Worm (Caenorhabditis elegans) whole organism, L3 larva: Measurements from ENCODE around the gene C54E10.7.
"Not testable (repeated sequence)": the region's sequence is repeated elsewhere in the genome, so short reads cannot be mapped to it uniquely, and the experiment has no call there.

Experiments used
- R02D3.7 ChIP-seq: fragments of 150-350 bp; optimal IDR thresholded peaks from 2 replicates; lab custom pipeline; 2014; ENCODE audit warnings: missing biosample characterization, missing genetic modification characterization
- ZK546.5 ChIP-seq: sonication (generic microtip); optimal IDR thresholded peaks from 2 replicates; lab custom pipeline; 2017; ENCODE audit warnings: missing biosample characterization, missing genetic modification characterization
- aly-2 ChIP-seq: fragments of 150-350 bp; optimal IDR thresholded peaks from 2 replicates; lab custom pipeline; 2014; ENCODE audit warnings: missing biosample characterization, missing genetic modification characterization
- ama-1 ChIP-seq: fragments of 150-350 bp; optimal IDR thresholded peaks from 2 replicates; lab custom pipeline; 2018
- ceh-16 ChIP-seq: sonication (generic microtip); optimal IDR thresholded peaks from 2 replicates; lab custom pipeline; 2017; ENCODE audit warnings: missing biosample characterization, missing genetic modification characterization
- ceh-28 ChIP-seq: fragments of 150-350 bp; optimal IDR thresholded peaks from 2 replicates; lab custom pipeline; 2014; ENCODE audit warnings: missing biosample characterization, missing genetic modification reagents, missing genetic modification characterization
- ceh-82 ChIP-seq: fragments of 150-350 bp; optimal IDR thresholded peaks from 2 replicates; lab custom pipeline; 2014; ENCODE audit warnings: missing biosample characterization, missing genetic modification characterization
- ceh-9 ChIP-seq: sonication (generic microtip); optimal IDR thresholded peaks from 2 replicates; lab custom pipeline; 2018; ENCODE audit warnings: missing biosample characterization, missing genetic modification characterization
- daf-12 ChIP-seq: fragments of 150-350 bp; optimal IDR thresholded peaks from 2 replicates; lab custom pipeline; 2014; ENCODE audit warnings: missing biosample characterization, missing genetic modification reagents, missing genetic modification characterization
- egl-27 ChIP-seq: sonication (generic microtip); optimal IDR thresholded peaks from 4 replicates; lab custom pipeline; 2017; ENCODE audit warnings: missing biosample characterization, missing genetic modification reagents, missing genetic modification characterization
- egl-5 ChIP-seq: fragments of 150-350 bp; optimal IDR thresholded peaks from 2 replicates; lab custom pipeline; 2017; ENCODE audit warnings: missing biosample characterization, missing genetic modification reagents, missing genetic modification characterization, inconsistent platforms
- elt-1 ChIP-seq: fragments of 150-350 bp; optimal IDR thresholded peaks from 2 replicates; lab custom pipeline; 2014; ENCODE audit warnings: missing biosample characterization, missing genetic modification characterization
- elt-2 ChIP-seq: sonication (generic microtip); optimal IDR thresholded peaks from 2 replicates; lab custom pipeline; 2016; ENCODE audit warnings: missing genetic modification reagents, mild to moderate bottlenecking, missing genetic modification characterization, missing compliant biosample characterization
- elt-3 ChIP-seq, 3 experiments: fragments of 150-350 bp in 1 of 3; sonication (generic microtip) in 2 of 3; optimal IDR thresholded peaks; 2 replicates in 2 of 3; 4 replicates in 1 of 3; lab custom pipeline; 2014 to 2017; ENCODE audit warnings: missing biosample characterization in 3 of 3, missing genetic modification characterization in 3 of 3
- eor-1 ChIP-seq, 2 experiments: fragments of 150-350 bp; optimal IDR thresholded peaks; 2 replicates each; lab custom pipeline; 2014 to 2018; ENCODE audit warnings: missing biosample characterization in 2 of 2, missing genetic modification characterization in 2 of 2
- fkh-10 ChIP-seq: sonication (generic microtip); optimal IDR thresholded peaks from 2 replicates; lab custom pipeline; 2017; ENCODE audit warnings: missing biosample characterization, missing genetic modification reagents, missing genetic modification characterization
- fkh-2 ChIP-seq: fragments of 150-350 bp; optimal IDR thresholded peaks from 2 replicates; lab custom pipeline; 2014; ENCODE audit warnings: missing biosample characterization, missing genetic modification reagents, missing genetic modification characterization
- jun-1 ChIP-seq: fragments of 150-350 bp; optimal IDR thresholded peaks from 2 replicates; lab custom pipeline; 2014; ENCODE audit warnings: missing biosample characterization, missing genetic modification reagents, missing genetic modification characterization
- lin-39 ChIP-seq: fragments of 150-350 bp; optimal IDR thresholded peaks from 2 replicates; lab custom pipeline; 2018; ENCODE audit warnings: missing biosample characterization, missing genetic modification reagents, missing genetic modification characterization
- lsy-12 ChIP-seq: sonication (generic microtip); optimal IDR thresholded peaks from 2 replicates; lab custom pipeline; 2016; ENCODE audit warnings: mild to moderate bottlenecking, missing genetic modification characterization, missing compliant biosample characterization
- mml-1 ChIP-seq: fragments of 150-350 bp; sonication (generic microtip); optimal IDR thresholded peaks from 3 replicates; lab custom pipeline; 2014; ENCODE audit warnings: missing biosample characterization, missing genetic modification characterization
- nhr-11 ChIP-seq: fragments of 150-350 bp; optimal IDR thresholded peaks from 2 replicates; lab custom pipeline; 2014; ENCODE audit warnings: missing biosample characterization, missing genetic modification characterization
- nhr-12 ChIP-seq: fragments of 150-350 bp; optimal IDR thresholded peaks from 2 replicates; lab custom pipeline; 2014; ENCODE audit warnings: missing biosample characterization, missing genetic modification characterization
- nhr-237 ChIP-seq: fragments of 150-350 bp; optimal IDR thresholded peaks from 2 replicates; lab custom pipeline; 2014; ENCODE audit warnings: missing biosample characterization, missing genetic modification characterization
- nhr-25 ChIP-seq: sonication (generic microtip); optimal IDR thresholded peaks from 2 replicates; lab custom pipeline; 2017; ENCODE audit warnings: missing biosample characterization, missing genetic modification characterization
- nhr-28 ChIP-seq: fragments of 150-350 bp; optimal IDR thresholded peaks from 2 replicates; lab custom pipeline; 2014; ENCODE audit warnings: missing biosample characterization, missing genetic modification characterization
- nhr-76 ChIP-seq: fragments of 150-350 bp; sonication (generic microtip); optimal IDR thresholded peaks from 5 replicates; lab custom pipeline; 2014; ENCODE audit warnings: missing biosample characterization, missing genetic modification characterization
- nhr-77 ChIP-seq: fragments of 150-350 bp; optimal IDR thresholded peaks from 2 replicates; lab custom pipeline; 2014; ENCODE audit warnings: missing biosample characterization, missing genetic modification characterization
- pqm-1 ChIP-seq: fragments of 150-350 bp; optimal IDR thresholded peaks from 2 replicates; lab custom pipeline; 2017; ENCODE audit warnings: missing biosample characterization, missing genetic modification characterization, inconsistent platforms
- sea-2 ChIP-seq: fragments of 150-350 bp; sonication (generic microtip); optimal IDR thresholded peaks from 4 replicates; lab custom pipeline; 2014; ENCODE audit warnings: missing biosample characterization, missing genetic modification reagents, missing genetic modification characterization
- skn-1 ChIP-seq: fragments of 150-350 bp; optimal IDR thresholded peaks from 2 replicates; lab custom pipeline; 2014; ENCODE audit warnings: missing biosample characterization, missing genetic modification characterization
- tbx-2 ChIP-seq: sonication (generic microtip); optimal IDR thresholded peaks from 2 replicates; lab custom pipeline; 2016; ENCODE audit warnings: mild to moderate bottlenecking, missing genetic modification characterization, missing compliant biosample characterization
- unc-39 ChIP-seq: sonication (generic microtip); optimal IDR thresholded peaks from 4 replicates; lab custom pipeline; 2017; ENCODE audit warnings: missing biosample characterization, missing genetic modification characterization
- unc-62 ChIP-seq: fragments of 150-350 bp; sonication (generic microtip); optimal IDR thresholded peaks from 4 replicates; lab custom pipeline; 2014; ENCODE audit warnings: missing biosample characterization, missing genetic modification reagents, missing genetic modification characterization
- ztf-11 ChIP-seq: fragments of 150-350 bp; optimal IDR thresholded peaks from 2 replicates; lab custom pipeline; 2014; ENCODE audit warnings: missing biosample characterization, missing genetic modification characterization
- ztf-4 ChIP-seq: fragments of 150-350 bp; optimal IDR thresholded peaks from 2 replicates; lab custom pipeline; 2014; ENCODE audit warnings: missing biosample characterization, missing genetic modification characterization

The C54E10.7 gene

DNA sequence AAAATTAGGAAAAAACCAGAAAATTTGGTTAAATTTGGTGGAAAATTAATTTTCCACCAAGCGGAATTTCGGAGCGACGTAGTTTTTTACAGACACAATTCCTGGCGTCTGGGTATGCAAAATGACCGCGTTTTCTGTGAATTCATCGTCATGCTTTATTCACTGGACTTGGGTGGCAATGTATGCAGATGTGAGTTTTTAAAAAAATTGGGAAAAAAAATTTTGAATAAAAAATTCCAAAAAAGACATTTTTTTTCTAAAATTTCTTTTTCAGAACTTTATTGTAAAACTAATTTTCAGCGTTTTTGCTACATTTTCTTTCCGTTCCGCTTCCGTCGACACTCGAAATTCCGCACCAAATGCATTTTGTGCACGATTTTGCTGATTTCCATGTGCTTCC lies at the start of gene C54E10.7:
Gene C54E10.7 (plus strand): TSS at position 301 of the 400 bp plus-strand sequence.
- TF ChIP-seq fkh-2 (no peak), egl-27 (tag; lab: Kevin White, UChicago) (no peak), sea-2 (no peak), ztf-4 (tag; lab: Kevin White, UChicago) (no peak), pqm-1 (no peak), tbx-2 (tag; lab: Kevin White, UChicago) (no peak), fkh-10 (no peak), lin-39 (tag; lab: Kevin White, UChicago) (no peak), ztf-11 (tag; lab: Kevin White, UChicago) (no peak), nhr-11 (no peak), eor-1 (tag; optimal IDR thresholded peaks at IDR 0.05; lab: Kevin White, UChicago) (no peak), mml-1 (no peak), R02D3.7 (tag; lab: Kevin White, UChicago) (no peak), nhr-237 (no peak), unc-62 (GFP tag; lab: Kevin White, UChicago) (no peak), elt-2 (tag; lab: Kevin White, UChicago) (no peak), ama-1 (lab: Kevin White, UChicago) (no peak), ceh-16 (tag; lab: Kevin White, UChicago) (no peak), nhr-77 (no peak)

DNA sequence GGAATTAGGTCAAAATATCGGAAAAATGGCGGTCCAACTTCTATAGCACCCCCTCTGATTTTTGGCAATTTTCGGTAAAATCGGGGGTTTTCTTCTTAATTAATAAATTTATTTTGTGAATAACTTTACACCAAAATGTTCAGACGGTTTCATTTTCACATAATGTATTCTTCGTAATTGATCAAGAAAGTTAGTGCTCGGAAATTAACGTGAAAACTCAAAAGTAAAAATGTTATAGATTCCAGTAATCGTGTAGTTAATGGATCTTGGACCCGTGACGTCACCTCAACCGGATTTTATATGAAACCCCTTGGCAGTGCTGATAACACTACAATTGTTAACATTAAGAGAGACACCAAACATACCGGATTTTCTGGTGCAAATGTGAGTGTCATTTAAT lies 49.4 kb upstream of the C54E10.7 start, which contains the start of gene F11D11.22:
Gene F11D11.22 (plus strand): TSS at position 301 of the 400 bp plus-strand sequence.
- not testable (repeated sequence) for TF ChIP-seq nhr-25 (tag; lab: Kevin White, UChicago); fkh-10; nhr-11

- TF ChIP-seq sea-2 (no peak), nhr-28 (tag; lab: Kevin White, UChicago) (no peak), egl-5 (tag; lab: Kevin White, UChicago) (no peak), ama-1 (lab: Kevin White, UChicago) (no peak), elt-3 (tag; optimal IDR thresholded peaks at IDR 0.05; lab: Kevin White, UChicago) (no peak), aly-2 (no peak)
Observed at ce11 chrV:18769902-18770301, 41.6 kb upstream of the C54E10.7 start.

DNA sequence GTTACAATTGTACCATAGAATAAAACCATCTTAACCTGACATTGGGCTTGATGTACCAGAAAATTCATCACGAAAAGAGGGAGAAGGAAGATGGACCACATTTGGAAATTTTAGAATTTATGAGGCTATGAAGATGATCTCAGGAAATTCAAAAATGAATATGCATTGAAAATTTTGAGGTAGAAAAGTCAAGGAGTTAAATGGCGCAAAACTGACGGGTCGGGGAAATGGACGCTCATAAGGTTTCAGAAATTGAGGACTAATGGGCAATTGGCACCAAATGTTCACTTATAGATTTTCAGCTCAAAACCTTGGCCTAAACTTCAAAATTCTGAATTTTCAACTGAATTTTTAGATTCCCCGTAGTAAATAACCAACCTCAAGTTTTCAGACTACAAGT lies 40.8 kb upstream of the C54E10.7 start, which contains the start of gene clec-255:
Gene clec-255 (minus strand): TSS at position 101 of the 400 bp plus-strand sequence.
- TF ChIP-seq eor-1 (tag; optimal IDR thresholded peaks at IDR 0.05; lab: Kevin White, UChicago) (no peak), R02D3.7 (tag; lab: Kevin White, UChicago) (no peak), daf-12 (tag; lab: Kevin White, UChicago) (no peak), ztf-4 (tag; lab: Kevin White, UChicago) (no peak), egl-5 (tag; lab: Kevin White, UChicago) (no peak), ZK546.5 (no peak), ceh-82 (no peak), ceh-28 (no peak), nhr-11 (no peak), jun-1 (no peak), fkh-10 (no peak)

DNA sequence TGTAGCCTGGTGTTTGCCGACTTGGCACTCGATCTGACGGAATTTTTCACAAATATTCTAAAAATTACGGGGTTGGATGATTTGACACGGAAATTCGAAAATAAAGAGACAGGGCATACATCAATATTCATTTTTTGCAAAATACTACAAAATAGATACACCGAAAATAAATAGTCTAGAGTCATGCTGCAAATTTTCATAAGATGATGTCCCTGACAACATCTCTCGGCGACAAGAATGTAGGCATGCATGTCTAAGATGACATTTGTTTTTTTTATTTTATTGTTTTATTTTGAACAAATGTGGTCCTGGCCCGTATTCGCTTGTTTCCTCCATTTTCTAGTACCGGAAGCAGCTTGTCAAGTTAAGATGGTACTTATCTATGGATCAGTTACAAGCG lies 40.1 kb upstream of the C54E10.7 start, which contains the start of gene clec-256:
Gene clec-256 (plus strand): TSS at position 301 of the 400 bp plus-strand sequence.
- TF ChIP-seq ceh-9 (tag; lab: Kevin White, UChicago) (no peak), ztf-4 (tag; lab: Kevin White, UChicago) (no peak), unc-39 (no peak), fkh-2 (no peak), aly-2 (no peak), unc-62 (GFP tag; lab: Kevin White, UChicago) (no peak), nhr-76 (no peak), nhr-28 (tag; lab: Kevin White, UChicago) (no peak)

DNA sequence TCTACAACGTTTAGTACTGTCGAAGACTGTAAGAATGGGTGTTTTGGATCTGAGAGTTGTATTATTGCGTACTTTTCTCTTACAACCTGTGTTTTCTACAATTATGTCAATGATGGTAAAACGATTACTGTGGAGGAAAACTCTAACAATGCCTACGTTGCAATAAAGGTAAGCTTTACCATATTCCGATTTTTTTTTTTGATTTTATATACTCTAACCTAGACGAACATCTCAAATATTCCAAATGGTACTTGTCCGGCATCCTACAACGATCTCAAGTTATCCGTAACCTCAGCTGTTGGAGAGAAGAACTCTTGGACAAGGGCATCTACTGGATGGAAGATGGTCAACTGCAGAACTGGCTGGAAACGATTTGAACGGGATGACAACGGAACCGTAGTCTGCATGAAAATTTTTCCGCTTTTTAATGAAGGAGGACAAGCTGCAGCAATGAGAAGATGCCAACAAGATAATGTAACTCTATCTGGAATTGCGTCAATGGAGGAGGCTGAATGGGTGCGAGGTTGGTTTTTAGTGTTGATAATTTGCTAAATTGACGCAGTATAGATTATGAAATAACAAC lies 39.6 kb upstream of the C54E10.7 start:
- TF ChIP-seq nhr-12 (no peak), fkh-2 (no peak), lin-39 (tag; lab: Kevin White, UChicago) (no peak), nhr-25 (tag; lab: Kevin White, UChicago) (no peak), unc-39 (no peak), unc-62 (GFP tag; lab: Kevin White, UChicago) (no peak), elt-1 (tag; lab: Kevin White, UChicago) (no peak), lsy-12 (tag; lab: Kevin White, UChicago) (no peak), nhr-237 (no peak), ztf-11 (tag; lab: Kevin White, UChicago) (no peak), skn-1 (tag; lab: Kevin White, UChicago) (no peak), eor-1 (tag; optimal IDR thresholded peaks at IDR 0.05; lab: Kevin White, UChicago) (no peak)
